Worm (Caenorhabditis elegans) whole organism, mixed stage, embryonic: ENCODE results near the gene gst-36.

Experiments used
- M03D4.4 ChIP-seq: sonication (generic microtip); optimal IDR thresholded peaks from 2 replicates; lab custom pipeline; 2017; ENCODE audit warnings: mild to moderate bottlenecking, missing genetic modification characterization, missing compliant biosample characterization
- bed-3 ChIP-seq: fragments of 200-800 bp; sonication (Bioruptor generic); optimal IDR thresholded peaks from 3 replicates; lab custom pipeline; 2018; ENCODE audit warnings: mild to moderate bottlenecking, missing genetic modification characterization, moderate library complexity, missing compliant biosample characterization
- blmp-1 ChIP-seq: fragments of 150-350 bp; optimal IDR thresholded peaks from 2 replicates; lab custom pipeline; 2014; ENCODE audit warnings: missing biosample characterization, missing genetic modification characterization
- ceh-39 ChIP-seq: fragments of 150-350 bp; optimal IDR thresholded peaks from 2 replicates; lab custom pipeline; 2014; ENCODE audit warnings: missing biosample characterization, missing genetic modification characterization
- ceh-43 ChIP-seq: fragments of 200-800 bp; sonication (Bioruptor generic); optimal IDR thresholded peaks from 2 replicates; lab custom pipeline; 2018; ENCODE audit warnings: mild to moderate bottlenecking, missing genetic modification characterization, moderate library complexity, missing compliant biosample characterization
- ceh-83 ChIP-seq: fragments of 200-800 bp; sonication (Bioruptor generic); optimal IDR thresholded peaks from 2 replicates; lab custom pipeline; 2018; ENCODE audit warnings: mild to moderate bottlenecking, missing genetic modification characterization, missing compliant biosample characterization
- ces-1 ChIP-seq: fragments of 150-350 bp; optimal IDR thresholded peaks from 2 replicates; lab custom pipeline; 2014; ENCODE audit warnings: missing biosample characterization, missing genetic modification reagents, missing genetic modification characterization
- cnd-1 ChIP-seq: fragments of 200-800 bp; sonication (Bioruptor generic); optimal IDR thresholded peaks from 2 replicates; lab custom pipeline; 2018; ENCODE audit warnings: mild to moderate bottlenecking, missing genetic modification characterization, missing compliant biosample characterization
- elt-1 ChIP-seq: sonication (generic microtip); optimal IDR thresholded peaks from 2 replicates; lab custom pipeline; 2017; ENCODE audit warnings: missing genetic modification characterization, mild to moderate bottlenecking, missing compliant biosample characterization, antibody characterized with exemption, moderate library complexity, borderline replicate concordance; ENCODE audit not compliant: insufficient read depth
- ham-2 ChIP-seq: fragments of 200-800 bp; sonication (Bioruptor generic); optimal IDR thresholded peaks from 2 replicates; lab custom pipeline; 2018; ENCODE audit warnings: mild to moderate bottlenecking, missing genetic modification characterization, missing compliant biosample characterization
- hlh-1 ChIP-seq: fragments of 150-350 bp; optimal IDR thresholded peaks from 2 replicates; lab custom pipeline; 2014; ENCODE audit warnings: missing biosample characterization, missing genetic modification reagents, missing genetic modification characterization
- lsy-2 ChIP-seq: fragments of 150-350 bp; optimal IDR thresholded peaks from 2 replicates; lab custom pipeline; 2014; ENCODE audit warnings: missing biosample characterization, missing genetic modification characterization
- mep-1 ChIP-seq: fragments of 150-350 bp; optimal IDR thresholded peaks from 2 replicates; lab custom pipeline; 2017; ENCODE audit warnings: missing biosample characterization, missing genetic modification reagents, missing genetic modification characterization, inconsistent platforms
- mls-2 ChIP-seq: sonication (generic microtip); optimal IDR thresholded peaks from 2 replicates; lab custom pipeline; 2016; ENCODE audit warnings: mild to moderate bottlenecking, missing genetic modification characterization, moderate library complexity, missing compliant biosample characterization
- nhr-12 ChIP-seq: fragments of 150-350 bp; optimal IDR thresholded peaks from 2 replicates; lab custom pipeline; 2014; ENCODE audit warnings: missing biosample characterization, missing genetic modification characterization
- nhr-237 ChIP-seq: fragments of 150-350 bp; optimal IDR thresholded peaks from 2 replicates; lab custom pipeline; 2014; ENCODE audit warnings: missing biosample characterization, missing genetic modification characterization
- nhr-28 ChIP-seq: fragments of 150-350 bp; optimal IDR thresholded peaks from 2 replicates; lab custom pipeline; 2014; ENCODE audit warnings: missing biosample characterization, missing genetic modification characterization
- nhr-76 ChIP-seq: sonication (generic microtip); optimal IDR thresholded peaks from 2 replicates; lab custom pipeline; 2017; ENCODE audit warnings: missing biosample characterization, missing genetic modification characterization
- sem-2 ChIP-seq: fragments of 200-800 bp; sonication (Bioruptor generic); optimal IDR thresholded peaks from 2 replicates; lab custom pipeline; 2018; ENCODE audit warnings: mild to moderate bottlenecking, missing genetic modification characterization, missing compliant biosample characterization
- snpc-4 ChIP-seq: fragments of 150-350 bp; optimal IDR thresholded peaks from 2 replicates; lab custom pipeline; 2014; ENCODE audit warnings: missing biosample characterization, missing genetic modification characterization
- sptf-1 ChIP-seq: sonication (generic microtip); optimal IDR thresholded peaks from 2 replicates; lab custom pipeline; 2017; ENCODE audit warnings: mild to moderate bottlenecking, missing genetic modification characterization, moderate library complexity, missing compliant biosample characterization
- tbx-8 ChIP-seq: fragments of 200-800 bp; sonication (Bioruptor generic); optimal IDR thresholded peaks from 2 replicates; lab custom pipeline; 2018; ENCODE audit warnings: mild to moderate bottlenecking, missing genetic modification characterization, moderate library complexity, missing compliant biosample characterization
- unc-120 ChIP-seq: sonication (generic microtip); optimal IDR thresholded peaks from 2 replicates; lab custom pipeline; 2017; ENCODE audit warnings: missing genetic modification characterization, missing compliant biosample characterization; ENCODE audit not compliant: poor library complexity, severe bottlenecking
- unc-39 ChIP-seq: fragments of 150-350 bp; optimal IDR thresholded peaks from 2 replicates; lab custom pipeline; 2014; ENCODE audit warnings: missing biosample characterization, missing genetic modification characterization
- unc-62 ChIP-seq: fragments of 150-350 bp; optimal IDR thresholded peaks from 2 replicates; lab custom pipeline; 2014; ENCODE audit warnings: missing biosample characterization, missing genetic modification reagents, missing genetic modification characterization
- zip-8 ChIP-seq: fragments of 150-350 bp; optimal IDR thresholded peaks from 2 replicates; lab custom pipeline; 2014; ENCODE audit warnings: missing biosample characterization, missing genetic modification characterization

Gene gst-36

DNA sequence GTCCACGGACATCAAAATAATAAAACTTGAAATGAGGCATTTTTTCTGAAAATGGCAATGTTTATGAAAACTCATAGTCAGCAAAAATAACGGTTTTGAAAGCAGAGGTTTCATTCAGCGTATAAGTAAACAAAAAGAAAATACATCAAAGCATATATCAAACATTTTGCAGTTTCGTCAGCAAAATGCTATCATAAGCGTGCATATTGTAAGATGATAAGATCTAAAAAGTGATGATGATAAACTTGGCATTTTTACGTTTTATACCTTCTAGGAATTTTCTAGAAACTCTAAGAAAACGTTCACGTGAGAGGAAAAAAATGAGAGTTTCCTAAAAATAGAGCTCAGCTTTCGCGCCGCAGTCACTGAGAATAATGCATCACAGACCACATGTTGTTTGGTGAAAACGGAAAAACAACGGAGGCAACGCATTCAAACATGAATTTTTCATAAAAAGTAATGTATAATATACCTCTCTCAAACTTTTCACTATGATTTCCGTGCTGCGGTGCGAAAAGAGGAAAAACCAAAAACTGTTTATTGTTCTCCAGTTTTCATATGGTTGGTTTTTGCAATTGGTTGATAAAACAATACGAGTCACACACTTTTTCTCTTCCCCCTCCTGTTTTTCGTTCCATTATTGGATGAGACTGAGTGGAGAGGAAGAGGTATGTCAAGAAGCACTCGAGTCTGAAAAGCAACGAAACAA lies at the start of gene gst-36, which contains the start of gene R07B1.5:
gst-36 (minus strand) TSS at position 45 of the 709 bp plus-strand sequence.
R07B1.5 (plus strand) TSS at position 665 of the 709 bp plus-strand sequence.
- TF ChIP-seq unc-39 (tag; lab: Kevin White, UChicago) (no peak), sptf-1 (tag; lab: Kevin White, UChicago) (no peak), tbx-8 (GFP tag; lab: Kevin White, UChicago) (no peak), blmp-1 (tag; lab: Kevin White, UChicago) (no peak), ces-1 (GFP tag; lab: Kevin White, UChicago) (no peak), nhr-76 (no peak), sem-2 (GFP tag; lab: Kevin White, UChicago) (no peak), snpc-4 (tag; lab: Kevin White, UChicago) (no peak), bed-3 (GFP tag; lab: Kevin White, UChicago) (no peak), lsy-2 (no peak)

DNA sequence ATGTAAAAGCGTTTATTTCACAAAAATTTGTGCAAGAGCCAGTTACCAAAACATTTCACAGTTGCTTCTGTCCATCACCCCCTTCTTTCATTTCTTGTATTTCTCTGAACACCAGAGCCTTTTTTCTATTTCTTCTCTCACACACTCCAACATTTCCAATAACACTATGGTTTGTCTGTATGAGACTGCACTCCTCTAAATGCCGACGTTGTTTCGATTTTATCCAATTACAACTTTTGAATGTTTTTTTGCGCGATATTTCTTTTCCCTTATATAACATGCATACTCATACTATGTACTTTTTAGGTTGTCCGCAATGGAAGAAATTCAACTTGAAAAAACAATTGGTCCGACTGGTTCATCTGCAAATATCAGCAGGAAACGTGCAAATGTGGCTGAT lies 43.1 kb upstream of the gst-36 start, which contains the start of gene F21G4.5:
F21G4.5 (plus strand) TSS at position 301 of the 400 bp plus-strand sequence.
- TF ChIP-seq unc-120 (tag; lab: Kevin White, UChicago) (no peak), hlh-1 (tag; lab: Kevin White, UChicago) (no peak), ceh-39 (tag; lab: Kevin White, UChicago) (no peak), cnd-1 (tag; lab: Kevin White, UChicago) (no peak)
- TF ChIP-seq, all 35 proteins: peak for 0

DNA sequence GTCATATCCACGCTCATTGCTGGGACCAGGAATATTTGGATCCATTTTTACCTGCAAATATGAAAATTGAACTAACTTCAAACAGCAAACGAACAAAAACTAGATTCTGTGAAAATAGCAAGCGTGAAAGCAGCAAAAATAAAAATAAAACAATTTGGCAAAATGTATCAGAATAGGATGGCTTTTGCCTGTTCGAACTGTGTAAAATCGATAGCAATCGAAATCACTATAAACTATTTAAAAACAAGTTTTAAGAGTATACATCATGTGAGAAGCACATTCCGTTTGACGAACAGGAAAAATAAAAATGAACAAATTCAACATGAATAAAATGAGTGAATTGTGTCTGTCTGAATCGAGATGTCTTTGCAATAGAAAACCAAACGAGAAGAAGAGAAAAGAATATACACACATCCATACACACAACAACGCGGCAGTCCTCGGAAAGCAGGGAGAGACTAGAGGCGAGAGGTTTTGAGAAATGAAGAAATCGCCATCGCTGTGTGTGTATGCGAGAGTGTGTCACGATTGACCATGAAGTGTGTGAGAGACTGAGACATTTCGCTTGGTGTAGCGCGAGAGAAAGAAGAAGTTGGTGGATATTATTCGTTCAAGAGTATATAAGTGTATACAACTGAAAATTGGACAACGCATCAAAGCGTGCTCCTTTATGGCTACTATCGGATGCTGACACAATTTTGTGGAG lies 36.8 kb upstream of the gst-36 start, which contains the start of gene phf-34:
phf-34 (minus strand) TSS at position 51 of the 706 bp plus-strand sequence.
- TF ChIP-seq mep-1 (tag; lab: Kevin White, UChicago): peak; percentile 22
- TF ChIP-seq mls-2: peak; percentile 22
- peak; percentile 21 for TF ChIP-seq ham-2
- TF ChIP-seq nhr-12 (tag; lab: Kevin White, UChicago): no peak
- peak; percentile 37 for TF ChIP-seq unc-62
- peak; percentile 35 for TF ChIP-seq hlh-1 (tag; lab: Kevin White, UChicago)
- no peak for TF ChIP-seq blmp-1 (tag; lab: Kevin White, UChicago)
- TF ChIP-seq sptf-1 (tag; lab: Kevin White, UChicago): peak; percentile 28
- TF ChIP-seq ces-1 (GFP tag; lab: Kevin White, UChicago): peak; percentile 66
- no peak for TF ChIP-seq M03D4.4 (tag; lab: Kevin White, UChicago)
- TF ChIP-seq elt-1: no peak
- peak; percentile 38 for TF ChIP-seq unc-120 (tag; lab: Kevin White, UChicago)
- TF ChIP-seq, all 35 proteins: peak for 8

DNA sequence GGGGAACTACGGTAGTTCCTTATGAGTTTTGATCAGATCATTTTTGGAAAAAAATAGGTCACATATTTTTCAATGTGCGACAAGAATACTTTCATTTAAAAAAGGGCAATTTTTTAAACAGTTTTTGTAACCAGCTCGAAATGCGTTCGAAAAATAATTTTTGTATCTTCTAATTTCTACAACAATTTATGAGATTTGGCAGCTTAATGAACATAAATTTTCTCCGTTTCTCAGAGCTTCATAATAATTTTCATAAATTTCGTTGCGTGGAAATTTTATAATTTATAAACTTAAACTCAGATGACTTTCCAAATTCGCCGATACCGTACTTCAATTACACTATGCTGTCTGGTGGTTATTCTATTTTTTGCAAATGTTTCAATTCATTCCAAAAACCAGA lies 32.1 kb upstream of the gst-36 start, which contains the start of gene F21G4.3:
F21G4.3 (plus strand) TSS at position 301 of the 400 bp plus-strand sequence.
- TF ChIP-seq nhr-12 (tag; lab: Kevin White, UChicago): no peak

DNA sequence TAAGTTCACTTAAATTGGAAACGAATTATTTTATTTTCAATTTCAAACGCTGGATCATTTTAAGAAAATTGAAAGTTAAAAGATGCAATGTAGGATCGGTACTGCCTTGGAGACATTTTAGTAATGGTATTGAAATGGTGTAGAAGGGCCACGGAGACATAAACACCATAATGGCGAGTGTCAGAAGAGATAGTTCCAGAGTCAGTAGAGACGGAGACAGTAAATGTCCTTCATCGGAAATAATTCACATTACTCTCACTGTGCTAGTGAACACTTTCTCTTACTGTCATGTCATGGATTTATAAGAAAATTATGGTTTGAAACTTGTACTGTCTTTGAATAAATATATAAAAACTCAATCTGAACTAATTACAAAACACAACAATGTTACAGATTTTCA lies 30.3 kb upstream of the gst-36 start:
- TF ChIP-seq zip-8 (tag; lab: Kevin White, UChicago) (no peak), blmp-1 (tag; lab: Kevin White, UChicago) (peak; percentile 76), nhr-28 (tag; lab: Kevin White, UChicago) (no peak), nhr-237 (no peak), ces-1 (GFP tag; lab: Kevin White, UChicago) (no peak)

DNA sequence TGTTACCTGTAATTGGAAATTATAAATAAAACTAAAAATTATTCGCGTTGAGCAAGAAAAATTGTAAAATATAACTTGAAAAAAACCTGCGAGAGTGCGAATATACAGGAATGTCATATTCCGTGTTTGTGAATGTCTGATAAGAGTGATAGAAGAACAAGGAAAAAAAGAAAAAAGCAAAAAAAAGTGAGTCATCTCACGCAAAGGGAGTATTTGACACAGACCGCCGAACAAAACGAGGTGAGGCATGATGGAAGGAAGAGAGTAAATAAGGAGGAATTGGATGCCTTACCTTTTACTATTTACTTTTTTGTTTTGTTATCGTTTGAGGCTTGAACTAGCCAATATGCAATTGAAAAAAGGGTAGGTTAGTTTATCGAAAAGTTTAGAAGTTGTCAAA lies 29.6 kb upstream of the gst-36 start, which contains the start of gene F21G4.1:
F21G4.1 (minus strand) TSS at position 6 of the 400 bp plus-strand sequence.
- TF ChIP-seq mep-1 (tag; lab: Kevin White, UChicago) (no peak), hlh-1 (tag; lab: Kevin White, UChicago) (no peak), mls-2 (no peak), M03D4.4 (tag; lab: Kevin White, UChicago) (no peak), nhr-76 (no peak), sptf-1 (tag; lab: Kevin White, UChicago) (no peak), ceh-43 (GFP tag; lab: Kevin White, UChicago) (no peak), nhr-12 (tag; lab: Kevin White, UChicago) (no peak), ceh-83 (no peak), lsy-2 (no peak)
